Worm (Caenorhabditis elegans): Measurements from ENCODE around the gene F49F1.17.

Gene F49F1.17

DNA sequence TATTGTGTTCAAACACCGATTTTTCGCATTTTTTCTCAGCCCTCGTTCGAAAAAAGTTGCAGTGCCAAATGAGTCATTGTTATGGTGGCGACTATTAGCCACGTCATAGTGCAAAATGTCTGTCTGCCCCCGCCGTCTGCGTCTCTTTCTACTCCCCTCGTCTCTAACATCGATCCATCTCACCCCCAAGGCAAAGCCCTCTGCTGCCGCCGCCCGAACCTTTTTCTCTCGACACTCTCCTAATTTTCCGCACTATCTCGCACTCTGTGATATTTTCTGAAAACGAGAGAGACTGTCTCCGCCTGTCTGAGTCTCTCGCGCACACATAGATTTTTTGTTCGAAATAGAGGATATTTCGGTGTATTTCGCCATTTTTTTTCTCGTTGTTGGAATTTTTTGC, 42.6 kb downstream of the F49F1.17 start:
- TF ChIP-seq nfya-1 (tag; optimal IDR thresholded peaks at IDR 0.05; ENCODE audit: insufficient read depth) (peak; percentile 84), nhr-76 (tag; optimal IDR thresholded peaks at IDR 0.05) (no peak), tbx-2 (tag; optimal IDR thresholded peaks at IDR 0.05) (peak; percentile 42), nhr-11 (tag; optimal IDR thresholded peaks at IDR 0.05) (no peak), nhr-25 (tag; optimal IDR thresholded peaks at IDR 0.05) (peak; percentile 70), elt-2 (tag; optimal IDR thresholded peaks at IDR 0.05) (peak; percentile 58), unc-62 (GFP tag; optimal IDR thresholded peaks at IDR 0.05) (peak; percentile 34), lin-15B (tag; optimal IDR thresholded peaks at IDR 0.05) (peak; percentile 47), ama-1 (optimal IDR thresholded peaks at IDR 0.05) (peak; percentile 1), hmg-11 (tag; optimal IDR thresholded peaks at IDR 0.05) (peak; percentile 94), elt-3 (tag; optimal IDR thresholded peaks at IDR 0.05) (no peak), lin-39 (tag; optimal IDR thresholded peaks at IDR 0.05) (peak; percentile 70), ceh-16 (tag; optimal IDR thresholded peaks at IDR 0.05) (no peak), nhr-23 (tag; optimal IDR thresholded peaks at IDR 0.05) (peak; percentile 51), mdl-1 (tag; optimal IDR thresholded peaks at IDR 0.05) (peak; percentile 29), ceh-28 (tag; optimal IDR thresholded peaks at IDR 0.05) (peak; percentile 92), egl-5 (tag; optimal IDR thresholded peaks at IDR 0.05) (peak; percentile 10), pha-4 (tag; optimal IDR thresholded peaks at IDR 0.05) (peak; percentile 76), eor-1 (tag; optimal IDR thresholded peaks at IDR 0.05) (no peak), aly-2 (tag; optimal IDR thresholded peaks at IDR 0.05) (no peak), nhr-43 (tag; optimal IDR thresholded peaks at IDR 0.05; ENCODE audit: poor library complexity, severe bottlenecking) (peak; percentile 64), jun-1 (tag; optimal IDR thresholded peaks at IDR 0.05) (peak; percentile 77), nhr-77 (tag; optimal IDR thresholded peaks at IDR 0.05) (no peak), fos-1 (tag; optimal IDR thresholded peaks at IDR 0.05) (peak; percentile 62), ceh-82 (tag; optimal IDR thresholded peaks at IDR 0.05) (no peak), daf-12 (tag; optimal IDR thresholded peaks at IDR 0.05) (no peak), R02D3.7 (tag; optimal IDR thresholded peaks at IDR 0.05) (peak; percentile 66), snpc-4 (tag; optimal IDR thresholded peaks at IDR 0.05) (peak; percentile 62), lsy-12 (tag; optimal IDR thresholded peaks at IDR 0.05) (peak; percentile 64), ztf-4 (tag; optimal IDR thresholded peaks at IDR 0.05) (no peak)

ce11 chrIV:4085787-4086262, 49.8 kb downstream of the F49F1.17 start, which contains the start of gene C35B1.2:
TSS of gene C35B1.2 (plus strand) at chrIV:4086212.
- TF ChIP-seq nfya-1 (tag; optimal IDR thresholded peaks at IDR 0.05; ENCODE audit: insufficient read depth): peak; percentile 14
- TF ChIP-seq hmg-11 (tag; optimal IDR thresholded peaks at IDR 0.05): peak; percentile 4
- TF ChIP-seq mdl-1 (tag; optimal IDR thresholded peaks at IDR 0.05): no peak
- peak; percentile 2 for TF ChIP-seq lin-15B (tag; optimal IDR thresholded peaks at IDR 0.05)
